Worm (Caenorhabditis elegans) whole organism, L2 larva: ENCODE data around the gene fbxa-224.

Experiments used
- C34F6.9 ChIP-seq: fragments of 150-350 bp; optimal IDR thresholded peaks from 2 replicates; lab custom pipeline; 2014; ENCODE audit warnings: missing biosample characterization, missing genetic modification characterization
- Y55F3AM.14 ChIP-seq: fragments of 200-800 bp; sonication (Bioruptor generic); optimal IDR thresholded peaks from 2 replicates; lab custom pipeline; 2018; ENCODE audit warnings: mild to moderate bottlenecking, missing genetic modification characterization, missing compliant biosample characterization
- alr-1 ChIP-seq: fragments of 150-350 bp; optimal IDR thresholded peaks from 2 replicates; lab custom pipeline; 2014; ENCODE audit warnings: missing biosample characterization, missing genetic modification characterization
- blmp-1 ChIP-seq: sonication (generic microtip); optimal IDR thresholded peaks from 2 replicates; lab custom pipeline; 2017; ENCODE audit warnings: missing genetic modification characterization, mild to moderate bottlenecking, missing compliant biosample characterization, antibody characterized with exemption, moderate library complexity; ENCODE audit not compliant: insufficient read depth
- ceh-16 ChIP-seq: fragments of 150-350 bp; optimal IDR thresholded peaks from 2 replicates; lab custom pipeline; 2014; ENCODE audit warnings: missing biosample characterization, missing genetic modification characterization
- ceh-82 ChIP-seq: fragments of 150-350 bp; optimal IDR thresholded peaks from 2 replicates; lab custom pipeline; 2014; ENCODE audit warnings: missing biosample characterization, missing genetic modification characterization
- crh-2 ChIP-seq: sonication (generic microtip); optimal IDR thresholded peaks from 2 replicates; lab custom pipeline; 2017; ENCODE audit warnings: missing biosample characterization, missing genetic modification characterization
- dmd-4 ChIP-seq: sonication (generic microtip); optimal IDR thresholded peaks from 2 replicates; lab custom pipeline; 2017; ENCODE audit warnings: missing biosample characterization, missing genetic modification characterization
- egl-27 ChIP-seq: sonication (generic microtip); optimal IDR thresholded peaks from 3 replicates; lab custom pipeline; 2017; ENCODE audit warnings: missing biosample characterization, missing genetic modification reagents, missing genetic modification characterization
- elt-1 ChIP-seq: fragments of 150-350 bp; optimal IDR thresholded peaks from 2 replicates; lab custom pipeline; 2014; ENCODE audit warnings: missing biosample characterization, missing genetic modification characterization
- elt-3 ChIP-seq: sonication (generic microtip); optimal IDR thresholded peaks from 2 replicates; lab custom pipeline; 2017; ENCODE audit warnings: missing biosample characterization, missing genetic modification characterization
- fos-1 ChIP-seq: fragments of 150-350 bp; optimal IDR thresholded peaks from 2 replicates; lab custom pipeline; 2014; ENCODE audit warnings: missing biosample characterization, missing genetic modification characterization
- gmeb-1 ChIP-seq: fragments of 150-350 bp; optimal IDR thresholded peaks from 2 replicates; lab custom pipeline; 2014; ENCODE audit warnings: missing biosample characterization, missing genetic modification characterization
- lin-11 ChIP-seq: fragments of 150-350 bp; sonication (generic microtip); optimal IDR thresholded peaks from 2 replicates; lab custom pipeline; 2014; ENCODE audit warnings: missing biosample characterization, missing genetic modification characterization, inconsistent platforms, mixed read lengths
- lin-13 ChIP-seq: fragments of 150-350 bp; optimal IDR thresholded peaks from 2 replicates; lab custom pipeline; 2014; ENCODE audit warnings: missing biosample characterization, missing genetic modification reagents, missing genetic modification characterization
- lsy-2 ChIP-seq, 2 experiments: fragments of 150-350 bp in 1 of 2; sonication (generic microtip) in 1 of 2; optimal IDR thresholded peaks; 2 replicates each; lab custom pipeline; 2014 to 2017; ENCODE audit warnings: missing biosample characterization in 2 of 2, missing genetic modification characterization in 2 of 2
- mbf-1 ChIP-seq: sonication (generic microtip); optimal IDR thresholded peaks from 2 replicates; lab custom pipeline; 2017; ENCODE audit warnings: missing biosample characterization, missing genetic modification characterization
- nhr-10 ChIP-seq: sonication (generic microtip); optimal IDR thresholded peaks from 2 replicates; lab custom pipeline; 2017; ENCODE audit warnings: missing biosample characterization, missing genetic modification characterization
- nhr-11 ChIP-seq: fragments of 150-350 bp; optimal IDR thresholded peaks from 2 replicates; lab custom pipeline; 2014; ENCODE audit warnings: missing biosample characterization, missing genetic modification characterization
- nhr-12 ChIP-seq: fragments of 150-350 bp; optimal IDR thresholded peaks from 2 replicates; lab custom pipeline; 2014; ENCODE audit warnings: missing biosample characterization, missing genetic modification characterization
- nhr-129 ChIP-seq: fragments of 150-350 bp; optimal IDR thresholded peaks from 2 replicates; lab custom pipeline; 2014; ENCODE audit warnings: missing biosample characterization, missing genetic modification characterization
- nhr-21 ChIP-seq: fragments of 150-350 bp; optimal IDR thresholded peaks from 2 replicates; lab custom pipeline; 2014; ENCODE audit warnings: missing biosample characterization, missing genetic modification characterization
- nhr-237 ChIP-seq: fragments of 150-350 bp; optimal IDR thresholded peaks from 2 replicates; lab custom pipeline; 2014; ENCODE audit warnings: missing biosample characterization, missing genetic modification characterization
- nhr-25 ChIP-seq: fragments of 150-350 bp; sonication (generic microtip); optimal IDR thresholded peaks from 3 replicates; lab custom pipeline; 2014; ENCODE audit warnings: missing biosample characterization, missing genetic modification characterization
- peb-1 ChIP-seq: fragments of 150-350 bp; optimal IDR thresholded peaks from 2 replicates; lab custom pipeline; 2014; ENCODE audit warnings: missing biosample characterization, missing genetic modification characterization
- sem-4 ChIP-seq: fragments of 150-350 bp; optimal IDR thresholded peaks from 2 replicates; lab custom pipeline; 2014; ENCODE audit warnings: missing biosample characterization, missing genetic modification reagents, missing genetic modification characterization
- skn-1 ChIP-seq: sonication (generic microtip); optimal IDR thresholded peaks from 2 replicates; lab custom pipeline; 2017; ENCODE audit warnings: missing biosample characterization, missing genetic modification characterization
- sma-9 ChIP-seq, 2 experiments: fragments of 150-350 bp in 1 of 2; sonication (generic microtip) in 1 of 2; optimal IDR thresholded peaks; 2 replicates each; lab custom pipeline; 2014 to 2016; ENCODE audit warnings: missing genetic modification characterization in 2 of 2, mild to moderate bottlenecking in 1 of 2, missing biosample characterization in 1 of 2, missing compliant biosample characterization in 1 of 2, missing genetic modification reagents in 1 of 2, moderate library complexity in 1 of 2
- unc-55 ChIP-seq: fragments of 150-350 bp; sonication (generic microtip); optimal IDR thresholded peaks from 3 replicates; lab custom pipeline; 2014; ENCODE audit warnings: missing biosample characterization, missing genetic modification reagents, missing genetic modification characterization
- unc-62 ChIP-seq: fragments of 150-350 bp; optimal IDR thresholded peaks from 2 replicates; lab custom pipeline; 2014; ENCODE audit warnings: missing biosample characterization, missing genetic modification reagents, missing genetic modification characterization
- zag-1 ChIP-seq: fragments of 150-350 bp; optimal IDR thresholded peaks from 2 replicates; lab custom pipeline; 2014; ENCODE audit warnings: missing biosample characterization, missing genetic modification characterization
- ztf-1 ChIP-seq: fragments of 200-800 bp; sonication (Bioruptor generic); conservative IDR thresholded peaks from 2 replicates; pipeline ENCODE4 v1.3.6; 2022; ENCODE audit warnings: missing genetic modification characterization, missing compliant biosample characterization
- ztf-11 ChIP-seq: sonication (generic microtip); optimal IDR thresholded peaks from 2 replicates; lab custom pipeline; 2017; ENCODE audit warnings: missing biosample characterization, missing genetic modification characterization
- ztf-4 ChIP-seq: fragments of 150-350 bp; optimal IDR thresholded peaks from 2 replicates; lab custom pipeline; 2014; ENCODE audit warnings: missing biosample characterization, missing genetic modification characterization

Gene fbxa-224

DNA sequence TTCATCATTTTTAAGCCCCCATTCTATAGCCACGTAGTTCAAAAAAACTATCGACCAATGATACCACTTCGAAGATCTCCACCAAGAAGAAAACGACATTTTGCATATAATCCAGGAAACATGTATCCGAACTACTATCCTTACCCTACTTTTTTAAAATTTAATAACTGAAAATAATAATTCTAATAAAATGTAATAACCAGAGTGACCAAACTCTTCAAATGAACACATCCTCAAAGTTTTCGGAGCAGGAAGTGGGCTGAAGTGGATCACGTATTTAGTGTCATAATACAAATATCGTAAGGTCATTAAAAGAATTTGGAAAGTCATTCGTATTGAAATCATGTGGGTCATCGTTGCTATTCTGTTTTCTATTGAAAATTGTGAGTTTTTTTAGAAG, 29.5 kb upstream of the fbxa-224 start, which contains the start of gene F35D2.6:
Gene F35D2.6 (plus strand): TSS at position 301 of the 400 bp plus-strand sequence.
- TF ChIP-seq nhr-129 (tag; lab: Kevin White, UChicago): no peak
- TF ChIP-seq nhr-11 (tag; lab: Kevin White, UChicago): no peak
- no peak for TF ChIP-seq nhr-21 (tag; lab: Kevin White, UChicago)
- TF ChIP-seq alr-1: no peak
- no peak for TF ChIP-seq gmeb-1 (tag; lab: Kevin White, UChicago)
- TF ChIP-seq elt-3 (tag; lab: Kevin White, UChicago): no peak
- TF ChIP-seq, all 48 proteins: peak for 0

DNA sequence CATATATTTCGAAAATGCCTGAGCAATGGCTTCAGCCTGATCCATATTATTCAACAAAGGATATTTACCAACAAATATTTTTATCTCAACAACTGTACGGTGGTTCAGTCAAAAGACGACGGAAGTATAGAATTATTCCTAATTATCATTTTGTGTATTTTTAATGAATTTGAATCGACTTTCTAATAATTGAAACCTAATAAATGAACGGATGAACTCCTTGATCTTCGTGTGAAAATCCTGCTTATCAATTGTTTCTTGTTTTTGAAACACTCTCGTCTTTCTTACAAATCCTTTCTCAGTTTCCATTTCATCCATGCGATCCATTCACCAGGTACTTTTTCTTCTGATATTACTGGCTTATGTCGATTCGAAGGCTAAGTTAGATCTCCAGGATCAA, 27.7 kb upstream of the fbxa-224 start, which contains the start of gene F35D2.1:
Gene F35D2.1 (plus strand): TSS at position 301 of the 400 bp plus-strand sequence.
- TF ChIP-seq ztf-4 (tag; lab: Kevin White, UChicago) (no peak), gmeb-1 (tag; lab: Kevin White, UChicago) (no peak), sma-9 (GFP tag; optimal IDR thresholded peaks at IDR 0.05; lab: Kevin White, UChicago) (no peak), sma-9 (tag; optimal IDR thresholded peaks at IDR 0.05; lab: Kevin White, UChicago) (no peak), blmp-1 (no peak), nhr-10 (tag; lab: Kevin White, UChicago) (no peak), alr-1 (no peak), nhr-237 (tag; lab: Kevin White, UChicago) (no peak), lin-11 (no peak)

DNA sequence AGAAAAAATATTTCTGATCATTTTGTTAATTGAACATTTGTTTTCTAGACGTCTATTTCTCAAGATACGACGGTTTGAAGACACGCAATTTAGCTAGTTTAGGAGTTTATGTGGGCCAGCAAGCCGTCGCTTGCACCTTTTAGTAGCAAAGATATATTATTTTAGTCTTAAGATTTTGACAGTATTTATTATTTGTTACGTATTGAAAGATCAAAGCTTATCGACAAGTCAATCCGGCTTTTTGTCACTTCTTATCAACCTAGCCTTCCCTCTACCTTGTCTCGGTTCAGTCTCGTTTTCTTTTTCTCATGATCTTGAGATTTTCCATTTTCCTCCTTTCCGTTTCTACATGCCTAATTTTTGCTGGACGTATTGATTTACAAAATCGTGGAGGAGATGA, 26.2 kb upstream of the fbxa-224 start, which contains the start of gene F35D2.2:
Gene F35D2.2 (plus strand): TSS at position 301 of the 400 bp plus-strand sequence.
- TF ChIP-seq peb-1 (tag; lab: Kevin White, UChicago) (no peak), ceh-16 (no peak), lsy-2 (tag; optimal IDR thresholded peaks at IDR 0.05; lab: Kevin White, UChicago) (no peak), unc-55 (GFP tag; lab: Kevin White, UChicago) (no peak), ztf-1 (GFP tag; lab: Robert Waterston, UW) (no peak), gmeb-1 (tag; lab: Kevin White, UChicago) (no peak), nhr-21 (tag; lab: Kevin White, UChicago) (no peak), skn-1 (tag; lab: Kevin White, UChicago) (no peak), nhr-12 (tag; lab: Kevin White, UChicago) (no peak), lin-11 (no peak), C34F6.9 (tag; lab: Kevin White, UChicago) (no peak)
- TF ChIP-seq, all 48 proteins: peak for 0

DNA sequence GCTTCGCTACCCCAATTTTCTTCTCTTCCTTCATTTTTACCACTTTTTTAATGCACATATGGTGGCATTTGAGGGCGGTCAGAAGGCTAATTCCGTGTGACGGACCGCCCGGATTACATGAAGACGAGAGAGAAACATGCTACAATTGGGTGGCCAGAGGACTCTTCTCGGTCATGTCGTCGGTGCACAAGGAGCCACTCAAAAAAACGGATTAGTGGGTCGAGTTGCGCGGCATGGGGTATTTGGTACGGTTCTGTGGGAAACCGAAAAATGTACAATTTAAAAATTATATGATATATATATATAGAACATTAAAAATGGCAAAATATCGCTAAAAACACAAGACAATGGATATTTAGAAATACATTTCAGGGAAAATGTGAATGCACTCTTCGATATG, 22.9 kb upstream of the fbxa-224 start:
- TF ChIP-seq skn-1 (tag; lab: Kevin White, UChicago) (no peak), peb-1 (tag; lab: Kevin White, UChicago) (no peak), nhr-25 (tag; lab: Kevin White, UChicago) (no peak), ceh-82 (tag; lab: Kevin White, UChicago) (no peak), C34F6.9 (tag; lab: Kevin White, UChicago) (no peak), ztf-11 (tag; lab: Kevin White, UChicago) (no peak), elt-1 (no peak), ceh-16 (no peak), lsy-2 (tag; optimal IDR thresholded peaks at IDR 0.05; lab: Kevin White, UChicago) (no peak), dmd-4 (no peak), mbf-1 (tag; lab: Kevin White, UChicago) (no peak), nhr-11 (tag; lab: Kevin White, UChicago) (no peak), nhr-237 (tag; lab: Kevin White, UChicago) (no peak)

DNA sequence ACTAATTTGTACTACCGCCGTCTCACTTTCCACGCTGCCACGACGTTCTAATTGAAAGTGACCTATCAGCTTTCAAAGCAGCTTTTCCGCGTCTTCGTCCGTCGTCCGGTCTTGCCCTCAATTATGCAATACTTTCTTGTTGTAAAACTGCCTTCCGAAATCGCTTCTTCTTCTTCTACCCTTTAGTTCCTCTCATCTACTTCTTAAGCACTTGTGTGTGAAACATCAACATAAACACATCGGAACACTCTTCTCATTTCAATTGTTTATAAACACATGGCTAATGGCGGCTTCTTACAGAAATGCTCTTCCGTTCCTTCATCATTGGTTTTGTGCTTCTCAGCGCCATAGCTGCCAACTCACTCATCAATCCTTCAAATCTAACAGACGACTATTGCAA, 22.4 kb upstream of the fbxa-224 start, which contains the start of gene F35D2.3:
Gene F35D2.3 (plus strand): TSS at position 301 of the 400 bp plus-strand sequence.
- no peak for TF ChIP-seq unc-55 (GFP tag; lab: Kevin White, UChicago)
- TF ChIP-seq unc-62: no peak
- TF ChIP-seq fos-1 (tag; lab: Kevin White, UChicago): no peak
- no peak for TF ChIP-seq elt-3 (tag; lab: Kevin White, UChicago)
- no peak for TF ChIP-seq ztf-4 (tag; lab: Kevin White, UChicago)
- TF ChIP-seq lin-11: no peak
- no peak for TF ChIP-seq egl-27 (tag; lab: Kevin White, UChicago)
- no peak for TF ChIP-seq sma-9 (GFP tag; optimal IDR thresholded peaks at IDR 0.05; lab: Kevin White, UChicago)
- no peak for TF ChIP-seq sma-9 (tag; optimal IDR thresholded peaks at IDR 0.05; lab: Kevin White, UChicago)
- no peak for TF ChIP-seq ztf-1 (GFP tag; lab: Robert Waterston, UW)
- no peak for TF ChIP-seq nhr-21 (tag; lab: Kevin White, UChicago)
- no peak for TF ChIP-seq sem-4 (tag; lab: Kevin White, UChicago)
- TF ChIP-seq ceh-16: no peak
- no peak for TF ChIP-seq Y55F3AM.14 (GFP tag; lab: Kevin White, UChicago)
- TF ChIP-seq lin-13 (GFP tag; lab: Kevin White, UChicago): no peak
- no peak for TF ChIP-seq zag-1
- TF ChIP-seq alr-1: no peak
- TF ChIP-seq crh-2 (tag; lab: Kevin White, UChicago): no peak
